Worm (Caenorhabditis elegans) whole organism, L2 larva: ENCODE results near the gene str-25.

Experiments
- alr-1 ChIP-seq: fragments of 150-350 bp; optimal IDR thresholded peaks from 2 replicates; lab custom pipeline; 2014; ENCODE audit warnings: missing biosample characterization, missing genetic modification characterization
- aly-2 ChIP-seq: fragments of 150-350 bp; optimal IDR thresholded peaks from 2 replicates; lab custom pipeline; 2014; ENCODE audit warnings: missing biosample characterization, missing genetic modification characterization
- blmp-1 ChIP-seq: sonication (generic microtip); optimal IDR thresholded peaks from 2 replicates; lab custom pipeline; 2017; ENCODE audit warnings: missing genetic modification characterization, mild to moderate bottlenecking, missing compliant biosample characterization, antibody characterized with exemption, moderate library complexity; ENCODE audit not compliant: insufficient read depth
- egl-27 ChIP-seq: sonication (generic microtip); optimal IDR thresholded peaks from 3 replicates; lab custom pipeline; 2017; ENCODE audit warnings: missing biosample characterization, missing genetic modification reagents, missing genetic modification characterization
- elt-1 ChIP-seq: fragments of 150-350 bp; optimal IDR thresholded peaks from 2 replicates; lab custom pipeline; 2014; ENCODE audit warnings: missing biosample characterization, missing genetic modification characterization
- gmeb-1 ChIP-seq: fragments of 150-350 bp; optimal IDR thresholded peaks from 2 replicates; lab custom pipeline; 2014; ENCODE audit warnings: missing biosample characterization, missing genetic modification characterization
- lin-13 ChIP-seq: fragments of 150-350 bp; optimal IDR thresholded peaks from 2 replicates; lab custom pipeline; 2014; ENCODE audit warnings: missing biosample characterization, missing genetic modification reagents, missing genetic modification characterization
- mdl-1 ChIP-seq, 2 experiments: fragments of 150-350 bp in 1 of 2; sonication (generic microtip) in 1 of 2; optimal IDR thresholded peaks; 2 replicates each; lab custom pipeline; 2017; ENCODE audit warnings: missing biosample characterization in 2 of 2, missing genetic modification characterization in 2 of 2
- nhr-237 ChIP-seq: fragments of 150-350 bp; optimal IDR thresholded peaks from 2 replicates; lab custom pipeline; 2014; ENCODE audit warnings: missing biosample characterization, missing genetic modification characterization
- nhr-25 ChIP-seq: fragments of 150-350 bp; sonication (generic microtip); optimal IDR thresholded peaks from 3 replicates; lab custom pipeline; 2014; ENCODE audit warnings: missing biosample characterization, missing genetic modification characterization
- nhr-77 ChIP-seq: fragments of 150-350 bp; optimal IDR thresholded peaks from 2 replicates; lab custom pipeline; 2014; ENCODE audit warnings: missing biosample characterization, missing genetic modification characterization
- skn-1 ChIP-seq: sonication (generic microtip); optimal IDR thresholded peaks from 2 replicates; lab custom pipeline; 2017; ENCODE audit warnings: missing biosample characterization, missing genetic modification characterization
- unc-62 ChIP-seq: fragments of 150-350 bp; optimal IDR thresholded peaks from 2 replicates; lab custom pipeline; 2014; ENCODE audit warnings: missing biosample characterization, missing genetic modification reagents, missing genetic modification characterization
- ztf-4 ChIP-seq: fragments of 150-350 bp; optimal IDR thresholded peaks from 2 replicates; lab custom pipeline; 2014; ENCODE audit warnings: missing biosample characterization, missing genetic modification characterization

DNA sequence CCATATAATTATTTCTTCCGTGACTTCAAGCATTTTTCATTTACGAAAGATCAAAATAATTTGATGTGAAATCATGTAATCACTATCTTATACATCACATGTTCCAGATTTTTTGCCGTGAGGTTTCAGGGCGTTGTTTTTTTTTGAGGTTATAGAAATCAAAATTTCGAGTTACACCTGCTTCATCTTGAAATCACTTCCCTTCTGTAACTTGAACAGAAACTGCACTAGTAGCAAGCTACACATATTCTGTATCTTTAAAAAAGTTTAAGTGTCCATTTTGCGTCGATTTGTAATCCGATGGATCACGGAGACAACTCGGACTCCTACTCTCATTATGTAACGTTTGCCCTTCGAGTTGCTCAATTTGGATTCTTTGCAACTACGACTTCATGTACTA is 24.8 kb upstream of the str-25 start, which contains the start of gene F22B8.3:
- TF ChIP-seq elt-1 (tag; lab: Kevin White, UChicago), result no peak
- TF ChIP-seq nhr-237 (tag; lab: Kevin White, UChicago), result no peak
- TF ChIP-seq ztf-4 (tag; lab: Kevin White, UChicago), result no peak
- no peak for TF ChIP-seq lin-13 (GFP tag; lab: Kevin White, UChicago)
- no peak for TF ChIP-seq unc-62 (GFP tag; lab: Kevin White, UChicago)
- no peak for TF ChIP-seq gmeb-1 (tag; lab: Kevin White, UChicago)
- no peak for TF ChIP-seq skn-1
- TF ChIP-seq aly-2 (tag; lab: Kevin White, UChicago), result no peak
- TF ChIP-seq blmp-1 (tag; lab: Kevin White, UChicago), result no peak
- no peak for TF ChIP-seq egl-27 (tag; lab: Kevin White, UChicago)
- no peak for TF ChIP-seq alr-1 (tag; lab: Kevin White, UChicago)
- no peak for TF ChIP-seq nhr-77 (tag; lab: Kevin White, UChicago)
- no peak for TF ChIP-seq mdl-1 (tag; optimal IDR thresholded peaks at IDR 0.05; lab: Kevin White, UChicago)
- no peak for TF ChIP-seq nhr-25 (tag; lab: Kevin White, UChicago)
